Worm (Caenorhabditis elegans): ENCODE results near the gene M01B2.10.

DNA sequence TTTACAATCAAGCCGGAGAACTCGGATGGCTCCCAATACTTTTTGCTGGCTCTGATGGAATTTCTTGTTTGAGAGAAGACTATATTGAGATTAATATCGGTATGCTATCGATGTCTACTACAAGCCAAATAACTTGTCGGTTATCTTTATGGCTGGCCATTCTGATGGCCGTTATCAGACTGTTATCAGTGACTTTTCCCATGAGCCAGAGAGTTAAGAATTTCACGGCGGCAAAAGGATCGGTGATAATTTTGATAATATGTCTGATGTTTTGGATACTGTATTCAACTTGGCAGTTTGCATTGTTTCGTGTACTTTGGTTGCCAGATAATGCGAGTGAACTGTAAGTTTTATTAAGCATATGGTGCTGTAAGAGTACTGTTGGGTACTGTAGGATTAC, 36.0 kb downstream of the M01B2.10 start:
- TF ChIP-seq ref-2 (tag; optimal IDR thresholded peaks at IDR 0.05): no peak
- TF ChIP-seq F13H6.1 (tag; optimal IDR thresholded peaks at IDR 0.05): no peak
- TF ChIP-seq fkh-6 (tag; optimal IDR thresholded peaks at IDR 0.05): no peak
